Fruit fly (Drosophila melanogaster): ENCODE results near the gene Yp3.

DNA sequence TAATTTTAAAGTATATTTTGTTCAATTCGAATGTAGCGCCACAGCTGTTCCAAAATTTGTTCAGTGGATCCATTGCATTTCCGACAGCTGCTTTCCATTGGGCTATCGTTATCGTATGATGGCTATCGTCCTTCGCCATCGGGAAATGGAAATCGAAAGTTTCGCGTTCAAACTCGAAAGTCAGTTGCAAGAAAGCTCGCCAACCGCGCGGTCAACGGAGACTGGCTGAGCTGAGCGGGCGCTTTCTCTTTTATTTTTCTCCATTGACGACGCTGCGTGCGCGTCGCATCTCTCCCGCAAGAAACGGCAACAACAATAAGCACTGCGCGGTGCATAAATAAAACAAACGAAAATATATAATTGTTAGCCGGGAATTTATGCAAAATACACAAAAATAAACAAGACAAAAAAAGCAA lies 24.2 kb downstream of the Yp3 start, which contains the start of gene inaE:
- TF ChIP-seq psq (GFP tag; optimal IDR thresholded peaks at IDR 0.05) (no peak), Sp1 (GFP tag; optimal IDR thresholded peaks at IDR 0.05) (peak; percentile 26), Dfd (GFP tag; optimal IDR thresholded peaks at IDR 0.05) (no peak), Hnf4 (GFP tag; optimal IDR thresholded peaks at IDR 0.05) (no peak), pan (optimal IDR thresholded peaks at IDR 0.05) (no peak), Jra (GFP tag; optimal IDR thresholded peaks at IDR 0.05) (no peak)

Data from whole organism, wandering third instar larva.